Worm (Caenorhabditis elegans): ENCODE measurements around the gene K02F6.5.
A peak's percentile ranks its signal among the peaks of the same experiment; 100 is the strongest.

K02F6.5 gene

DNA sequence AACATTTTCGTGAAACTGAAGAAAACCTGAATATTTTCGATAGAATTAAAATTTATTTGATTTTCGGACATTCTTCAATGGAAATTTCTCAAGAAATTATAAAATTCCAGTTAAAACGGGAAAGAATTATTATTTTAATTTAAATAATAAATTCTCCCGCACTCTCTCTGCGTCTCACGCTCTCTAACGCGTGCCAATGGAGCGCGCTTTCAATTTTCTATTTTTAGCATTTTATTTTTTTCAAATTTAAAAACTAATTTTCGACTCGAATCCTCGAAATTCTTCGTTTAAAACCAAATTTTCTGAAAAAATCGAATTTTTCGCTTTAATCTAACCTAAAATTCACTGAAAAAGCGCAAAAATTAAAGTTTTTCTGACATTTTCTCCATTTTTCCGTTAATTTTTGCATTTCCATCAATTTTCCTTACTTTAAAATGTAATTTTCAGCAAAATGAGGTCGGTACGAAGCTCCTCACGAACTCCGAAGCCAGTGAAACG is 30.1 kb upstream of the K02F6.5 start, which contains the start of gene gbas-1 (continued):
- TF ChIP-seq F16B12.6 (tag; optimal IDR thresholded peaks at IDR 0.05) (peak; percentile 10), swsn-7 (tag; optimal IDR thresholded peaks at IDR 0.05) (peak; percentile 38), zip-4 (GFP tag; optimal IDR thresholded peaks at IDR 0.05) (no peak), lir-3 (tag; optimal IDR thresholded peaks at IDR 0.05; ENCODE audit: poor library complexity) (no peak), nhr-90 (tag; optimal IDR thresholded peaks at IDR 0.05; ENCODE audit: poor library complexity) (no peak), lin-35 (GFP tag; optimal IDR thresholded peaks at IDR 0.05) (peak; percentile 81 to 89), hlh-17 (GFP tag; optimal IDR thresholded peaks at IDR 0.05; ENCODE audit: borderline replicate concordance) (no peak), ceh-63 (GFP tag; optimal IDR thresholded peaks at IDR 0.05) (no peak), pax-3 (tag; optimal IDR thresholded peaks at IDR 0.05) (no peak), isw-1 (GFP tag; IDR thresholded peaks at IDR 0.05) (peak; percentile 52), egl-13 (tag; optimal IDR thresholded peaks at IDR 0.05) (no peak), nhr-85 (tag) (no peak), efl-3 (GFP tag; optimal IDR thresholded peaks at IDR 0.05) (no peak), dpl-1 (GFP tag; optimal IDR thresholded peaks at IDR 0.05) (peak; percentile 78 to 88 (median 80)), xbp-1 (tag; optimal IDR thresholded peaks at IDR 0.05) (peak; percentile 38), ces-1 (GFP tag; optimal IDR thresholded peaks at IDR 0.05) (no peak), nhr-76 (tag; optimal IDR thresholded peaks at IDR 0.05) (no peak), skn-1 (tag; optimal IDR thresholded peaks at IDR 0.05) (peak; percentile 57), nhr-12 (tag; optimal IDR thresholded peaks at IDR 0.05) (no peak), rnt-1 (tag; optimal IDR thresholded peaks at IDR 0.05) (peak; percentile 25), nhr-11 (tag; optimal IDR thresholded peaks at IDR 0.05) (no peak), pqm-1 (tag; optimal IDR thresholded peaks at IDR 0.05) (no peak), mep-1 (tag; optimal IDR thresholded peaks at IDR 0.05) (peak; percentile 66), snpc-4 (tag; optimal IDR thresholded peaks at IDR 0.05) (peak; percentile 4), fos-1 (tag; optimal IDR thresholded peaks at IDR 0.05) (no peak), nhr-47 (tag; optimal IDR thresholded peaks at IDR 0.05) (no peak), lin-39 (tag; optimal IDR thresholded peaks at IDR 0.05) (peak; percentile 40), unc-86 (tag; optimal IDR thresholded peaks at IDR 0.05) (peak; percentile 20), lin-15B (tag; optimal IDR thresholded peaks at IDR 0.05) (no peak), mef-2 (tag; optimal IDR thresholded peaks at IDR 0.05) (peak; percentile 82)

DNA sequence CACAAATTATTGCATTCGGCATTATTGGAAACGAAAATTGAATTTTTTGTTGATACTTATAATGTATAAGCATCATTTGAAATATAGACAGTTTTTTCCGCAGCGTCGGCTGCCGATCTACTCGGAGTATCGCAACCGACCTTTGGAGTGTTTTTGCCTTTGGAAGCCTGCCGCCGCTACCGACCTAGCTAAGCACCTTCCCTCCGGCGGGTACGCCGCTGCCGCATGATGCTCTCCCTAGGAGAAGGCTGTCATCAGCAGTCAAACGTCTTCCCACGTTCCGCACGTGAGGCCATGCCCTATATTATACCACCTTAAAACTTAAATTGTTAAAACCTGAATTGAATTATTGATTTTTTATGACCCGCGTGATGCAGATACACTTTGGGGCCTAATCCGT is 16.1 kb upstream of the K02F6.5 start:
- no peak for TF ChIP-seq lin-35 (GFP tag; optimal IDR thresholded peaks at IDR 0.05)
- no peak for TF ChIP-seq mdl-1 (tag; optimal IDR thresholded peaks at IDR 0.05)
- no peak for TF ChIP-seq snpc-4 (tag; optimal IDR thresholded peaks at IDR 0.05)
- no peak for TF ChIP-seq blmp-1 (tag; optimal IDR thresholded peaks at IDR 0.05)

DNA sequence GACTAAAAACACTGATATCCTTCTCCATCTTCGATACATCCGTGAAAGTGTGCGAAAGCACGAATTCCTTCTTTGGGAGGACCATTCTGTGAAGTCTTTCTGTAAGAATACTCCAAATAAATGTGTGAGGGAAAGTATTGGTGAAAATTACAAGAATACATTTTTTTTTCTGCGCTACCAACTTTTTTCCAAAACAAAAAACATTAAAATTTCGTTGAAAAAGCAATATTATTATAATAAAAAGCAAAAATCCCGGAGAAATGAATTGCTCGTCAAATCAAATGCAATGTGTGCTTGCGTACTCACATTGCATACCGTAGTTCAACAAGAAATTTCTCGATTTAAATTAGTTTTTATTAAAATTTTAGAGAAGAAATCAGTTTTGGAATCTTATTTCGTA is 12.6 kb upstream of the K02F6.5 start, which contains the start of gene bath-13:
bath-13 (minus strand) TSS at position 101 of the 400 bp plus-strand sequence.
- no peak for TF ChIP-seq unc-98 (GFP tag; IDR thresholded peaks at IDR 0.05)
- TF ChIP-seq dsc-1 (tag; optimal IDR thresholded peaks at IDR 0.05): no peak
- TF ChIP-seq nhr-19 (GFP tag; conservative IDR thresholded peaks at IDR 0.05): no peak
- no peak for TF ChIP-seq ama-1 (optimal IDR thresholded peaks at IDR 0.05)
- TF ChIP-seq C04F5.9 (tag; optimal IDR thresholded peaks at IDR 0.05): no peak
- TF ChIP-seq efl-3 (GFP tag; optimal IDR thresholded peaks at IDR 0.05): no peak
- no peak for TF ChIP-seq snpc-4 (tag; optimal IDR thresholded peaks at IDR 0.05)
- no peak for TF ChIP-seq ztf-11 (tag; optimal IDR thresholded peaks at IDR 0.05)
- TF ChIP-seq xbp-1 (tag; optimal IDR thresholded peaks at IDR 0.05): no peak
- no peak for TF ChIP-seq aha-1 (tag; optimal IDR thresholded peaks at IDR 0.05)
- TF ChIP-seq egl-27 (tag; optimal IDR thresholded peaks at IDR 0.05): no peak
- no peak for TF ChIP-seq lin-39 (tag; optimal IDR thresholded peaks at IDR 0.05)
- no peak for TF ChIP-seq blmp-1 (tag; optimal IDR thresholded peaks at IDR 0.05)

Data from whole organism, L1 larva.